Fruit fly (Drosophila melanogaster) S2 (cell line): ENCODE results near the gene Ssu72.

ENCODE experiments used
- CG8478 ChIP-seq: fragments of >200 bp; optimal IDR thresholded peaks from 2 replicates; lab custom pipeline; 2018
- CTCF ChIP-seq, 2 experiments: fragments of >200 bp; optimal IDR thresholded peaks; 2 replicates each; lab custom pipeline; 2018

Gene Ssu72

DNA sequence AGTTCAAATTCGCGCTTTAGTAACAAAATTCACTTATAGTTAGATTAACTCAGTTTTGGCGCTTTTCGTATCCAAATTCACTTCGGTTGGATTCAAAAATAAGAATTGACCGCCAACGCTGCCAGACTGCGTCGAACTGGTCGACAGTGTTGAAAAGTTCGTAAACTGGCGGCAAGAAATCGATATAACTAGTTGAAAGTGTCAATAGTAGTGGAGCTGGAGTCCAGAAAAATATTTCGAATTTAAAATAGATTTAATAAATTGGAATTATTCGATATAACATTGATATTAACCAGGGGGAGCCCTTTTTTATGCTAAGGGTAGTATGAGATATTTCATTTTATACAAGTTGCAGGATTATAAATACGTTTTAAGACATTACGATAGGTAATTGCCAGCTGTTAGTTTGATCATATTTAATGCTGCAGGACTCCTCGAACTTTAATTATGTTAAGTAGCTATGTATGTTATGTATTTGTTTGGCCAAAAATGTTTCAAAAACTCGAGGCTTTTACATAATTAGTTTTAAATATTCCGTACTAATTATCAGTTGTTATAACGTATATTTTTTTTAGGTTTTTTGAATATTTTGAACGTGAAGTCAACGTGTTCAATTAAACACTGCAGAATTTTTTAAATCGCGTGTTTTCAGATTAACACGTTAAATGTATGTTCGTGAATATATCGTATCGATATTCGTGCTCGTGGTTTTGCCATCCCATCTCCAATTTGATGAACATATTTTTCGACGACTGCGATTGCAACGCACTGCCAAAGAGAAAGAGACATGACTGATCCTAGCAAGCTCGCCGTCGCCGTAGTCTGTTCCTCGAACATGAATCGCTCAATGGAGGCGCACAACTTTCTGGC is at the start of gene Ssu72, which contains the start of gene CG14223:
Ssu72 (plus strand) TSS at position 703 of the 870 bp plus-strand sequence.
CG14223 (minus strand) TSS at position 113 of the 870 bp plus-strand sequence.
- TF ChIP-seq CTCF (optimal IDR thresholded peaks at IDR 0.05; lab: Kevin White, UChicago) (no peak), CG8478 (lab: Kevin White, UChicago) (no peak)

DNA sequence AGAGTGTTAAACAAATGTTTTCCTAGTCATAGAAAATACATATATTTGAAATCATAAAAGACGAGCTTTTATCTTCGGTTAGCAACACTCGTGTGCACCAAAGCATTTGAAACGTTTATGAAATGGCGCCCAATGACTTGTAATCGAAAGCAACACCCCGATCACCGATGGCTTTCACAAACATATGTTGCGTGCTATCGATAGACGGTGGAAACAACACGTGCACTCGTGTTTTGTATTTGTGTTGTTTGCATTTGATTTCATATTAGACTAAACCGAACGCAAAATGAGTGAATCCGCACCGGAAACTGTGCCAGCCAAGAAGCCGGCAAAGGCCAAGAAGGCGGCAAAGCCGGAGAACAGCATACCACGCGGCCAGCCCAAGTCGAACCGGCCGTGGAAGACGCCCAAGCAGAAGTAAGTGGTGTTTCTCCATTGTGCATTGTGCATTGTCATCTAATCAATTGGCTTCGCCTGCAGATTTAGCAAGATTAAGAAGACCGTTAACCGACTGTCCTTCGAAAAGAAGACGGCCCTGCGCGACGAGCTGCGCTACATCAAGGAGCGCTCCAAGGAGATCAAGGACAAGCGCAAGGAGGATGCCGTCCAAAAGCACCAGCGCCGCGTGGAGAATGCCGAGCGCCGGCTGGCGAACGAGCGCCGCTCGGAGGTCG is 48.2 kb upstream of the Ssu72 start, which contains the start of gene CG14210:
CG14210 (plus strand) TSS at position 207 of the 674 bp plus-strand sequence.
- no peak for TF ChIP-seq CTCF (optimal IDR thresholded peaks at IDR 0.05; lab: Kevin White, UChicago)
- TF ChIP-seq CG8478 (lab: Kevin White, UChicago): no peak

DNA sequence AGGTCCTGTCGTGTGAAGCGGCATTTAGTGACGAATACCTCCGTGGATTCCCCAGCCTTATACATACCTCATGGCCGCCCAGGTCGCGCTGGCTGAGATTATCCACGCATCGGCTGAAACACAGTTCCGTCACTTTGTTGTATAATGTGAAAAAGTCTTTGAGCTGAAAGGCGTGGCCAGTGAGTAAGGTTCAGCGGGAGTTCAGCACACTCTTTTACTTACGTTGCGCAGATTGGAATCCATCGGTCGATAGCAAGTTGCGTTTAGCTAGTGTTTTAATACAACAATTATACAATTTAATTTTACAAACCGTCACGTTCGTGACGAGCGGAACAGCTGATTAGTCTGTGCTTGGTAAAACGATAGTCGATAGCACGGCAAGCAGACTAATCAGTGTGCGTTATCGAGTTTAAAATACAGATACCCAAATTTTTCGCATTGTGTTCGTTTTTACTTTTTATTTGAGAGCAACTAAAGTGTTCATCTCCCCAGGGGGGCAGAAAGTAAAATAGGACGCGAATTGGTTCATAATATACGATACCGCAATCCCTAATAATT is 46.1 kb upstream of the Ssu72 start, which contains the start of the genes Pstk and Tim9b:
Pstk (minus strand) TSS at position 355 of the 558 bp plus-strand sequence.
Tim9b (minus strand) TSS at position 355 of the 558 bp plus-strand sequence.
- TF ChIP-seq CTCF (optimal IDR thresholded peaks at IDR 0.05; lab: Kevin White, UChicago) (no peak), CG8478 (lab: Kevin White, UChicago) (no peak)

DNA sequence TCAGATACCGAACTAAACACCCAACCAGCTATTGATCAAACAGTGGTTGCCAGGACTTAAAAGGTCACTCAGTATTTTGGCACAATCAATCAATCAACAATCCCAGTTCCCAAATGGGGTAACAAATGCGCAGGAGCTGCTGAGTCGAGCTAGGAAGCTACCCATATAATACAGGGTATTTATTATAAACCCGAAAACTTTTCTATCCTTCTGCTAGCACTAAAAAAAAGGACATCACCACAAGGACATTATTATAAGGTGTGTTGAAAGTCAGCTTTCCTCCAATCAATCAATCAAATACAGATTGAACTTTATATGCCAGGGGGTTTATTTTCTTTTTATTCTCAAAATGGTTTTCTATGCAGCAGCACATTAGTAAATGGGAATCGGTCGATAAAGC is 43.2 kb upstream of the Ssu72 start, which contains the start of gene CG14221:
CG14221 (minus strand) TSS at position 101 of the 400 bp plus-strand sequence.
- TF ChIP-seq CG8478 (lab: Kevin White, UChicago) (no peak), CTCF (optimal IDR thresholded peaks at IDR 0.05; lab: Kevin White, UChicago) (no peak)

DNA sequence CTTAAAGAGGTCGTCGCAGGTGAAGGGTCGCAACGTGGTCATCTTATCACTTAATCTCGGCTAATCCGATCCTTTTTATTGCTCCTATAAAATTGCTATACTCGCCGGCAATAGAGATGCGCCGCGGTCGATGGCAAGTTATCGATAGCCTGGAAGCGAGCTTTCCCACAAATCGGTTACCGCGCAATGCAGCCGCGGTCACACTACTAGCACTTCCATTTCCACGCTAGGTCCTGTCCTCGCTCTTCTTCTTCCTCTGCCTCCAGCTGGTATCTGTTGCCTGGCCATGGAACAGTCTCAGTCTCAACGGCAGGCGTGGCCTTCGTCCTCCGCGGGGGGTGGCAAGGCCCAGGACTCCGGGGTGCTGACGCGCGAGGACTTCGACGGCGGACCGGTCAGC is 41.4 kb upstream of the Ssu72 start, which contains the start of the genes Naa20A and MKP-4:
Naa20A (minus strand) TSS at position 151 of the 400 bp plus-strand sequence.
MKP-4 (plus strand) TSS at position 191 of the 400 bp plus-strand sequence.
- TF ChIP-seq CTCF (optimal IDR thresholded peaks at IDR 0.05; lab: Kevin White, UChicago) (no peak), CG8478 (lab: Kevin White, UChicago) (no peak)

DNA sequence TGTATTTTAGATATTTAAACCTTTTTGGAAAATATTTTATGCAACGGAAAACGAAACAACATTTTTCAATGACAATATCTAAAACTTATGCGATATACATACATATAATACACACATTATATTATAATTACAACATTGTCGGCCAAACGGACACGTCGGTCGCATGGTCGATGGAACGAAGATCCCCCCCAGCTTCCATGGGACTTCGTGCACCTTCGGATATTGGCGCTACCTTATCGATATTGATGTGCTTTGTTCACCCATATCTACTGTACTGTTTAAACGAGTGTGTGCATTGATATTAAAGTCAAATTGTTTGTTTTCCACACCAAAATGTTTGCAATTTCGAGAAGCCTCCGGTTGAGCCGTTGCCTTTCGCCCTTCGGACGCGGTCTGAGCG is 39.0 kb upstream of the Ssu72 start, which contains the start of gene CG14212:
CG14212 (plus strand) TSS at position 301 of the 400 bp plus-strand sequence.
- TF ChIP-seq CTCF (optimal IDR thresholded peaks at IDR 0.05; lab: Kevin White, UChicago): no peak
- no peak for TF ChIP-seq CG8478 (lab: Kevin White, UChicago)

DNA sequence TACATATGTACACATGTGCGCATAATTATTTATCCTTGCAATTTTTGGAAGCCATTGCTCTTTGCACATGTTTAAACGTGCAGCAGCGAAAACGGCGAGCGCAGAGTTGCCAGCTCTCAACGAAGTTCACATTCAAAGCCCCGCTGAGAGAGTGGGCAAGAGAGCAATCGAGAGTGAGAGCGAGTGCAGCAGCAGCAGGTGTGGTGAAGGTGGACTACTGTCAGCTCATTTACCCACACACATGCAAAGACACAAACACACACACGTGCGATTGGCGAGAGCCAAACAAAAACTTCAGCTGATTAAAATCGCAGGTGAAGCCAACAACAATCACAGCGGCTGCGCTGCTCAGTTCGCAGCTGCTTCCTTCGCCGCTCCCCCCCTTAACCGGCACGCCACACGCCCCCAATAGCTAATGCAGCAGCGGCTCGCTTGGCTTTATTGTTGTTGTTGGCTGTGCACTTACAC is 33.0 kb upstream of the Ssu72 start:
- TF ChIP-seq CG8478 (lab: Kevin White, UChicago) (no peak), CTCF (optimal IDR thresholded peaks at IDR 0.05; lab: Kevin White, UChicago) (no peak)

DNA sequence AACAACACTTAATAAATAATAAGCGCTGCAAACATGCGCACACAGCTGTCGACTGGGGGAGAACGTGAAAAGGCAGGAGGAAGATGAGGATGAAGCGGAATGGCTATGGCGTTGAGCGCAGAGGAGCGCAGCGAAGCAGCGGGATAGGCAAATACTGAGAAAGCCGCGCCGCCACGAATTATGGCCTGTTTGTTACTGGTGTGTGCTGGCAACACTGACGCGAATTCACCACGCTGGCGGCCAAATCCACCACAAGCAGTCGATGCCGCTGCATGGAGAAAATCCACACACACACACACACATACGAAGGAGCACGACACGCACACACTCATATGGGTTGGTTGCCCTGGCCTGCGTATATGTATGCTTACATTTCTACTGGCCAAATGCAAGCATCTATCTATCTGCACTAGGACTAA is 27.4 kb upstream of the Ssu72 start:
- no peak for TF ChIP-seq CTCF (optimal IDR thresholded peaks at IDR 0.05; lab: Kevin White, UChicago)
- no peak for TF ChIP-seq CG8478 (lab: Kevin White, UChicago)

DNA sequence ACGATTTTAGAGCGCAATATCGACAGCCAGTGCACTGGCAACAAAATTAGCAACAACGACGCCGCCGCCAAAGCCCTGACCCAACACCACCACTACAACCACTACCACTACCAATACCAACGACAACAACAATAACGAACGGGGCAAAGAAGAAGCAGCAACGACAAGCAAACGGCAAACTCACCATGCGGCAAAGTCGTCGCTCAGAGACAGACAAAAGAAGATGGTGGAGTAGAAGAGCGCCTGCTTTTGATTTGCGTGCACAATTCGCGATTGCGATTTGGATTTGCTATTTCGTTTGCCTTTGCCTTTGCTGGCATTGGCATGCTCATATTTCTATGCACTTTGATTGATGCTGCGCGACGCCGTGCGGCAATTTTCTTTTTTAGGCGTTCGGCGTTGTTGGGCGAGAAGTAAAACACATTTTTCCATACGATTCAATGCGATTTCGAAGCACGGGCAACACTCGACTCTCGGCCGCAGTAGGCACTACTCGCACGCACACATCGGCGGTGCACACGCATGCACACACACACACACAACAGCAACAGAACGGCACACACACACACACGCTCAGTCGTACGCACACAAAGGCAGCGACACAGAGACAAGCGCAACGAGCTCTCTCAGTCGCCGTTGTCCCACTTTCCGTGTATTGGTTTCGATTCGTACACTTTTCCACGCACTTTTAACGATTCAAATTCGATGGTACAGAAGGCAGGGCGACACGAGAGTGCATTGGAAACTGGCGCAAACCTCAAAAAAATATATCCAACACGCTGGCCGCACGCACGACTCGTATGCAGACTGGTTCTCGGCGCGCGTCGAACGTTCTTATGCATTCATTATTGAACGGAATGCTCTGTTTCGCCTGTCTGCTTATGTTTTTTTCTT is 26.7 kb upstream of the Ssu72 start:
- TF ChIP-seq CTCF (optimal IDR thresholded peaks at IDR 0.05; lab: Kevin White, UChicago) (no peak), CG8478 (lab: Kevin White, UChicago) (peak; percentile 53)

DNA sequence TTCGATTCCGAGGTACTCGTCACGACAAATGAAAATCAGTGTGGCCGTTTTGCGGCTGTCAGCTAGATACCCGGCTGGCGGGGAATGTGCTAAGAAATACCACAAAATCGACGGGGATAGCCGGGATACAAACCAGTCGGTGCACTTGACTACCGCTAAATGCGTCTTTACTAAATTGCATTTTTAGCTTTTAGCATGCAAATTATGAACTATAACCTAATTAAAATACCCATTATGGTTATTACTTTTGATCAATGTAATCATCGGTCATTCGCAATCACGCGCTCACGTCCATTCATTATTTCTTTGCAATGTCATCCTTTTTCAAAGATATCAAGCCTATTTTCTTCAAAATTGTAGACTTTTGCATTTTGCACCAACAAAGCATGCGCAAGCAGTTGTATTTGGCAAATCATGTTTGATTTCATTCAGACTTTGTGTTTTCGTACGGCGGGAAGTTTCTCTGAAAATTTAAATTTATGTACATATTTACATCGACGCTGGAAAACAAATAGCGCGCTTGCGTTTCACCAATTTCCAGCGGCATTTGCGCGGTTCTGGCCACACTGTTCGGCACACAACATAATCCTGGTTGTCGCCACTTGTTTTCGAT is 25.9 kb upstream of the Ssu72 start, which contains the start of gene Rcd-1:
Rcd-1 (plus strand) TSS at position 440 of the 613 bp plus-strand sequence.
- TF ChIP-seq CG8478 (lab: Kevin White, UChicago) (no peak), CTCF (optimal IDR thresholded peaks at IDR 0.05; lab: Kevin White, UChicago) (peak; percentile 19 to 48)

DNA sequence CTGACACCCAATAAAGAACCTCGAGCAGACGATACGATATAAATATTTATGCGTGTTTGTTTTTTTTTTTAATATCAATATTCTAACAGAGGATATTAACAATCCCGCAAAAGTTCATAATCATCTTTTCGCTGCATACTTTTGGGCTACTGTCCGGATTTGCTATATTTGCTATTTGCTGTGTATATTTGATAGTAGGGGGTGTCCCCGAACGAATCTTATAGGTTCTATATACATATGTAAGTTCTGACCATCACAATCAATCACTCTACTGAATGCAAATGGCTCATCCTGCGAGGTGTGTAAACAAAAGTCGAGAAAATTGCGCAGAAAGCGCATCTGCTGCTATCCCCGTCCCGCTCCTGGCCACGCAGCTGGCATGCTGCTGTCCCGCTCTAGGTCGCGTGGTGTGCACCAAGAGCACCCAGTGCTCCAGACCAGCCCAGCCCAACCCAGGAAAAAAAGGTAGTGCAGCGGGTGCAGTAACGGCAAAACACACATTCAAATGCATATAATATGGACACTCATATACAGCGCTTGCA is 23.6 kb upstream of the Ssu72 start:
- TF ChIP-seq CG8478 (lab: Kevin White, UChicago): no peak

DNA sequence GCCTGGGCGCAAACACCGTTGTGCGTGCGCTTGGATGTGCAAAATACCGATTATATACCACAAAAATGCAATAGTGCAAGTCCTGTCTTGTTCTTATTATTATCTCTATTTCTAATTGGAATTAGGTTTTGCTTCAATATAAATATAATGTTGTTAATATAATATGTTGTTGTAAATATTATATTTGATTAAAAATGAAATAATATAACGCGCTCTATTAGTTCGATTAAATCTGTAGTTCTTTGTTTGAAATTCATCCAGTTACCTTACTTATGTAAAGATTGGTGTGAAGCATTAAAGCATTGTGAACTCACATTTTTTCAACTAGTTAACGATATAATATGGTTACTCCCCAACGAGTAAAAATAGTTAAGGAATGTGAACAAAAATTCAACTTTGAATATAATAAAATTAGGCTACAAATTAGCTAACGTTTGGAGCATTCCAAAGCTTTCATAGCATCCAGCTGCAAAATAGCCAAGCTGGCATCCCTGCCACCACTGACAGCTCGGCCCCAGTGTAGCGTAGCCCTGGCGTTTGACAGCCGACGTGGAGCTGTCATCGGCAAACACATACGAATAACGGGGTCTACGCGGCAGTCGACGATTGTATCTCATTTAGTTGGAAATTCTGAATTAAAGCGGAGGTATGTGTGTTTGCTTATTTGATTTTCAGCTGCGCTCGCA is 21.4 kb upstream of the Ssu72 start, which contains the start of the genes CG12237 and Sec61gamma:
CG12237 (minus strand) TSS at position 51 of the 686 bp plus-strand sequence.
Sec61gamma (plus strand) TSS at position 509 of the 686 bp plus-strand sequence.
- TF ChIP-seq CTCF (optimal IDR thresholded peaks at IDR 0.05; lab: Kevin White, UChicago) (no peak), CG8478 (lab: Kevin White, UChicago) (no peak)
